Worm (Caenorhabditis elegans) whole organism, L3 larva: ENCODE data around the gene spin-4.

Experiments
- R02D3.7 ChIP-seq: fragments of 150-350 bp; optimal IDR thresholded peaks from 2 replicates; lab custom pipeline; 2014; ENCODE audit warnings: missing biosample characterization, missing genetic modification characterization
- ZK546.5 ChIP-seq: sonication (generic microtip); optimal IDR thresholded peaks from 2 replicates; lab custom pipeline; 2017; ENCODE audit warnings: missing biosample characterization, missing genetic modification characterization
- ama-1 ChIP-seq: fragments of 150-350 bp; optimal IDR thresholded peaks from 2 replicates; lab custom pipeline; 2018
- ceh-16 ChIP-seq: sonication (generic microtip); optimal IDR thresholded peaks from 2 replicates; lab custom pipeline; 2017; ENCODE audit warnings: missing biosample characterization, missing genetic modification characterization
- ceh-82 ChIP-seq: fragments of 150-350 bp; optimal IDR thresholded peaks from 2 replicates; lab custom pipeline; 2014; ENCODE audit warnings: missing biosample characterization, missing genetic modification characterization
- ceh-9 ChIP-seq: sonication (generic microtip); optimal IDR thresholded peaks from 2 replicates; lab custom pipeline; 2018; ENCODE audit warnings: missing biosample characterization, missing genetic modification characterization
- daf-12 ChIP-seq: fragments of 150-350 bp; optimal IDR thresholded peaks from 2 replicates; lab custom pipeline; 2014; ENCODE audit warnings: missing biosample characterization, missing genetic modification reagents, missing genetic modification characterization
- egl-5 ChIP-seq: fragments of 150-350 bp; optimal IDR thresholded peaks from 2 replicates; lab custom pipeline; 2017; ENCODE audit warnings: missing biosample characterization, missing genetic modification reagents, missing genetic modification characterization, inconsistent platforms
- elt-2 ChIP-seq: sonication (generic microtip); optimal IDR thresholded peaks from 2 replicates; lab custom pipeline; 2016; ENCODE audit warnings: missing genetic modification reagents, mild to moderate bottlenecking, missing genetic modification characterization, missing compliant biosample characterization
- elt-3 ChIP-seq, 3 experiments: fragments of 150-350 bp in 1 of 3; sonication (generic microtip) in 2 of 3; optimal IDR thresholded peaks; 2 replicates in 2 of 3; 4 replicates in 1 of 3; lab custom pipeline; 2014 to 2017; ENCODE audit warnings: missing biosample characterization in 3 of 3, missing genetic modification characterization in 3 of 3
- eor-1 ChIP-seq, 2 experiments: fragments of 150-350 bp; optimal IDR thresholded peaks; 2 replicates each; lab custom pipeline; 2014 to 2018; ENCODE audit warnings: missing biosample characterization in 2 of 2, missing genetic modification characterization in 2 of 2
- fkh-10 ChIP-seq: sonication (generic microtip); optimal IDR thresholded peaks from 2 replicates; lab custom pipeline; 2017; ENCODE audit warnings: missing biosample characterization, missing genetic modification reagents, missing genetic modification characterization
- fos-1 ChIP-seq: fragments of 150-350 bp; optimal IDR thresholded peaks from 2 replicates; lab custom pipeline; 2014; ENCODE audit warnings: missing biosample characterization, missing genetic modification characterization
- hmg-11 ChIP-seq: sonication (generic microtip); optimal IDR thresholded peaks from 2 replicates; lab custom pipeline; 2016; ENCODE audit warnings: missing genetic modification characterization, missing compliant biosample characterization
- jun-1 ChIP-seq: fragments of 150-350 bp; optimal IDR thresholded peaks from 2 replicates; lab custom pipeline; 2014; ENCODE audit warnings: missing biosample characterization, missing genetic modification reagents, missing genetic modification characterization
- lin-15B ChIP-seq: fragments of 150-350 bp; optimal IDR thresholded peaks from 2 replicates; lab custom pipeline; 2014; ENCODE audit warnings: missing biosample characterization, missing genetic modification characterization
- lin-39 ChIP-seq: fragments of 150-350 bp; optimal IDR thresholded peaks from 2 replicates; lab custom pipeline; 2018; ENCODE audit warnings: missing biosample characterization, missing genetic modification reagents, missing genetic modification characterization
- lsy-12 ChIP-seq: sonication (generic microtip); optimal IDR thresholded peaks from 2 replicates; lab custom pipeline; 2016; ENCODE audit warnings: mild to moderate bottlenecking, missing genetic modification characterization, missing compliant biosample characterization
- mdl-1 ChIP-seq: fragments of 150-350 bp; optimal IDR thresholded peaks from 2 replicates; lab custom pipeline; 2014; ENCODE audit warnings: missing biosample characterization, missing genetic modification characterization
- nfya-1 ChIP-seq: sonication (generic microtip); optimal IDR thresholded peaks from 2 replicates; lab custom pipeline; 2017; ENCODE audit warnings: missing genetic modification characterization, mild to moderate bottlenecking, missing compliant biosample characterization, antibody characterized with exemption, moderate library complexity; ENCODE audit not compliant: insufficient read depth
- nhr-11 ChIP-seq: fragments of 150-350 bp; optimal IDR thresholded peaks from 2 replicates; lab custom pipeline; 2014; ENCODE audit warnings: missing biosample characterization, missing genetic modification characterization
- nhr-12 ChIP-seq: fragments of 150-350 bp; optimal IDR thresholded peaks from 2 replicates; lab custom pipeline; 2014; ENCODE audit warnings: missing biosample characterization, missing genetic modification characterization
- nhr-23 ChIP-seq: fragments of 150-350 bp; optimal IDR thresholded peaks from 2 replicates; lab custom pipeline; 2014; ENCODE audit warnings: missing biosample characterization, missing genetic modification reagents, missing genetic modification characterization
- nhr-237 ChIP-seq: fragments of 150-350 bp; optimal IDR thresholded peaks from 2 replicates; lab custom pipeline; 2014; ENCODE audit warnings: missing biosample characterization, missing genetic modification characterization
- nhr-25 ChIP-seq: sonication (generic microtip); optimal IDR thresholded peaks from 2 replicates; lab custom pipeline; 2017; ENCODE audit warnings: missing biosample characterization, missing genetic modification characterization
- nhr-28 ChIP-seq: fragments of 150-350 bp; optimal IDR thresholded peaks from 2 replicates; lab custom pipeline; 2014; ENCODE audit warnings: missing biosample characterization, missing genetic modification characterization
- nhr-43 ChIP-seq: sonication (generic microtip); optimal IDR thresholded peaks from 2 replicates; lab custom pipeline; 2016; ENCODE audit warnings: mild to moderate bottlenecking, missing genetic modification characterization, missing compliant biosample characterization; ENCODE audit not compliant: poor library complexity, severe bottlenecking
- nhr-76 ChIP-seq: fragments of 150-350 bp; sonication (generic microtip); optimal IDR thresholded peaks from 5 replicates; lab custom pipeline; 2014; ENCODE audit warnings: missing biosample characterization, missing genetic modification characterization
- nhr-77 ChIP-seq: fragments of 150-350 bp; optimal IDR thresholded peaks from 2 replicates; lab custom pipeline; 2014; ENCODE audit warnings: missing biosample characterization, missing genetic modification characterization
- pha-4 ChIP-seq: fragments of 150-350 bp; optimal IDR thresholded peaks from 2 replicates; lab custom pipeline; 2014; ENCODE audit warnings: missing biosample characterization, missing genetic modification reagents, missing genetic modification characterization
- sea-2 ChIP-seq: fragments of 150-350 bp; sonication (generic microtip); optimal IDR thresholded peaks from 4 replicates; lab custom pipeline; 2014; ENCODE audit warnings: missing biosample characterization, missing genetic modification reagents, missing genetic modification characterization
- skn-1 ChIP-seq: fragments of 150-350 bp; optimal IDR thresholded peaks from 2 replicates; lab custom pipeline; 2014; ENCODE audit warnings: missing biosample characterization, missing genetic modification characterization
- snpc-4 ChIP-seq: fragments of 150-350 bp; optimal IDR thresholded peaks from 2 replicates; lab custom pipeline; 2014; ENCODE audit warnings: missing biosample characterization, missing genetic modification characterization
- tbx-2 ChIP-seq: sonication (generic microtip); optimal IDR thresholded peaks from 2 replicates; lab custom pipeline; 2016; ENCODE audit warnings: mild to moderate bottlenecking, missing genetic modification characterization, missing compliant biosample characterization
- unc-39 ChIP-seq: sonication (generic microtip); optimal IDR thresholded peaks from 4 replicates; lab custom pipeline; 2017; ENCODE audit warnings: missing biosample characterization, missing genetic modification characterization
- unc-62 ChIP-seq: fragments of 150-350 bp; sonication (generic microtip); optimal IDR thresholded peaks from 4 replicates; lab custom pipeline; 2014; ENCODE audit warnings: missing biosample characterization, missing genetic modification reagents, missing genetic modification characterization
- ztf-11 ChIP-seq: fragments of 150-350 bp; optimal IDR thresholded peaks from 2 replicates; lab custom pipeline; 2014; ENCODE audit warnings: missing biosample characterization, missing genetic modification characterization
- ztf-4 ChIP-seq: fragments of 150-350 bp; optimal IDR thresholded peaks from 2 replicates; lab custom pipeline; 2014; ENCODE audit warnings: missing biosample characterization, missing genetic modification characterization

The spin-4 gene

ce11 chrIII:12697591-12697990 lies 9.5 kb downstream of the spin-4 start:
- TF ChIP-seq ztf-4 (tag; lab: Kevin White, UChicago) (no peak), nfya-1 (tag; lab: Kevin White, UChicago) (peak; percentile 59)

- TF ChIP-seq elt-2 (tag; lab: Kevin White, UChicago) (no peak), sea-2 (GFP tag; lab: Kevin White, UChicago) (no peak), lsy-12 (no peak), ztf-4 (tag; lab: Kevin White, UChicago) (no peak), ceh-9 (no peak), R02D3.7 (tag; lab: Kevin White, UChicago) (no peak)
Measured at ce11 chrIII:12699194-12699593, 11.1 kb downstream of the spin-4 start, which contains the start of gene sas-1. Gene sas-1, plus strand, starts transcription at chrIII:12699494.

ce11 chrIII:12702375-12702774 lies 14.3 kb downstream of the spin-4 start:
- TF ChIP-seq nhr-43 (tag; lab: Kevin White, UChicago) (no peak), ztf-4 (tag; lab: Kevin White, UChicago) (no peak), nfya-1 (tag; lab: Kevin White, UChicago) (peak; percentile 82), lin-15B (tag; lab: Kevin White, UChicago) (no peak), nhr-11 (no peak)

DNA sequence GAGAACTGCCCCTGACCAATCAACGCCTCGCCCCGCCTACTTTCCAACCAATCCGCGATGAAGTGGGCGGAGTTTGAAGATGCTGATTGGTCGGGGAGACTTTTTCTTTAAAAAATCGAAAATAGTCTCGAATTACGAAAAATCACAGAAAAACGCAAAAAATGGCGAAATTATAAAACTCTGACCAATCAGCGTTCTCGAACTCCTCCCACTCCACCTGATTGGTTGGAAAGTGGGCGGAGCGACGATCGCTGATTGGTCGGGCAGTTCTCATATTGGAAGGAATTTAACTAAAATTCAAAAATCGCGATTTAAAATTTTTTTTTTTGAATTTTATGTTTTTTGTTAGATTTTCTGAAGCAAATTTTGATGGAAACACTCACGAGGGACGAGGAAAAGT lies 15.1 kb downstream of the spin-4 start:
- peak; percentile 77 for TF ChIP-seq nfya-1 (tag; lab: Kevin White, UChicago)
- TF ChIP-seq nhr-28 (tag; lab: Kevin White, UChicago) = no peak
- TF ChIP-seq, all 47 proteins: peak for 1

- peak; percentile 68 for TF ChIP-seq nfya-1 (tag; lab: Kevin White, UChicago)
- peak; percentile 93 for TF ChIP-seq egl-5 (tag; lab: Kevin White, UChicago)
- TF ChIP-seq sea-2 (GFP tag; lab: Kevin White, UChicago) = no peak
- no peak for TF ChIP-seq nhr-76
- TF ChIP-seq lin-39 (tag; lab: Kevin White, UChicago) = peak; percentile 38
- no peak for TF ChIP-seq ceh-16
- TF ChIP-seq snpc-4 (tag; lab: Kevin White, UChicago) = peak; percentile 9
- TF ChIP-seq lin-15B (tag; lab: Kevin White, UChicago) = peak; percentile 44
- peak; percentile 63 for TF ChIP-seq hmg-11 (tag; lab: Kevin White, UChicago)
- peak; percentile 16 for TF ChIP-seq nhr-23
- peak; percentile 84 for TF ChIP-seq pha-4 (tag; lab: Kevin White, UChicago)
Measured at ce11 chrIII:12711217-12711616, 23.1 kb downstream of the spin-4 start, which contains the start of gene hut-1. Gene hut-1, plus strand, starts transcription at chrIII:12711560.

DNA sequence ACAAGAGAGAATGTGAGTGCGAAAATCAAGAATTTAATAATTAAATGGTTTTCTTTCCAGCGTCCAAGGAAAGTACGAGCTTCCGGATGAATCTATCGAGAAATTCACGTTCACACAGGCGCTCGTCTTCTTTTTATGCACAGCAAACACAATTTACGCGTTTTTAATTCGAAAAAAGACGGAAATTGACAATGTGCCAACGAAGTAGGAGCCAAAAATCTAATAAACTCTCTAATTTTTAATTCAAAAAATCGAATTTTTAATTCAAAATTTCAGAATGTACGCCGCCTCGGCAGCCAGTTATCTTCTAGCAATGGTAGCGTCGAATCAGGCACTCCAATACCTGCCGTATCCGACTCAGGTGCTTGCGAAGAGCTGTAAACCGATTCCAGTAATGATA lies 23.6 kb downstream of the spin-4 start:
- TF ChIP-seq eor-1 (tag; optimal IDR thresholded peaks at IDR 0.05; lab: Kevin White, UChicago) = no peak
- no peak for TF ChIP-seq fos-1 (tag; lab: Kevin White, UChicago)
- no peak for TF ChIP-seq ztf-4 (tag; lab: Kevin White, UChicago)
- TF ChIP-seq skn-1 (tag; lab: Kevin White, UChicago) = no peak
- TF ChIP-seq tbx-2 = no peak
- TF ChIP-seq nhr-25 (tag; lab: Kevin White, UChicago) = no peak
- TF ChIP-seq R02D3.7 (tag; lab: Kevin White, UChicago) = no peak
- no peak for TF ChIP-seq daf-12
- no peak for TF ChIP-seq egl-5 (tag; lab: Kevin White, UChicago)
- no peak for TF ChIP-seq ZK546.5 (tag; lab: Kevin White, UChicago)
- TF ChIP-seq unc-62 (GFP tag; lab: Kevin White, UChicago) = no peak
- no peak for TF ChIP-seq ceh-82 (tag; lab: Kevin White, UChicago)
- TF ChIP-seq nhr-12 (tag; lab: Kevin White, UChicago) = no peak
- TF ChIP-seq hmg-11 (tag; lab: Kevin White, UChicago) = no peak
- no peak for TF ChIP-seq lin-39 (tag; lab: Kevin White, UChicago)

ce11 chrIII:12713862-12714261 lies 25.7 kb downstream of the spin-4 start:
- no peak for TF ChIP-seq ztf-11 (tag; lab: Kevin White, UChicago)
- TF ChIP-seq snpc-4 (tag; lab: Kevin White, UChicago) = peak; percentile 8
- peak; percentile 8 for TF ChIP-seq pha-4 (tag; lab: Kevin White, UChicago)
- TF ChIP-seq sea-2 (GFP tag; lab: Kevin White, UChicago) = no peak
- TF ChIP-seq nhr-237 (tag; lab: Kevin White, UChicago) = no peak
- no peak for TF ChIP-seq unc-39 (tag; lab: Kevin White, UChicago)
- TF ChIP-seq ama-1 (lab: Kevin White, UChicago) = peak; percentile 83
- no peak for TF ChIP-seq lin-15B (tag; lab: Kevin White, UChicago)
- TF ChIP-seq hmg-11 (tag; lab: Kevin White, UChicago) = peak; percentile 66
- TF ChIP-seq fos-1 (tag; lab: Kevin White, UChicago) = no peak
- TF ChIP-seq lin-39 (tag; lab: Kevin White, UChicago) = peak; percentile 67
- TF ChIP-seq elt-3 (tag; optimal IDR thresholded peaks at IDR 0.05; lab: Kevin White, UChicago) = no peak
- peak; percentile 59 for TF ChIP-seq nfya-1 (tag; lab: Kevin White, UChicago)
- TF ChIP-seq mdl-1 = no peak
- no peak for TF ChIP-seq nhr-76
- TF ChIP-seq daf-12 = no peak
- TF ChIP-seq nhr-77 (tag; lab: Kevin White, UChicago) = no peak
- TF ChIP-seq ceh-82 (tag; lab: Kevin White, UChicago) = no peak
- TF ChIP-seq jun-1 (tag; lab: Kevin White, UChicago) = no peak
- peak; percentile 4 for TF ChIP-seq elt-2 (tag; lab: Kevin White, UChicago)
- TF ChIP-seq fkh-10 = no peak
- TF ChIP-seq, all 47 proteins: peak for 7
